Fruit fly (Drosophila melanogaster) whole organism, embryonic: ENCODE measurements around the gene CG46430.

Experiments
- Ada2b ChIP-seq: fragments of 200-800 bp; sonication (Bioruptor generic); IDR thresholded peaks from 2 replicates; pipeline ENCODE4 v1.3.6; 2022; ENCODE audit warnings: missing biosample characterization, missing genetic modification characterization
- Atf6 ChIP-seq: fragments of 200-800 bp; sonication (Bioruptor generic); IDR thresholded peaks from 2 replicates; pipeline ENCODE4 v1.3.6; 2022; ENCODE audit warnings: missing biosample characterization, missing genetic modification characterization
- BtbVII ChIP-seq: fragments of 200-800 bp; sonication (Bioruptor generic); optimal IDR thresholded peaks from 3 replicates; lab custom pipeline; 2017; ENCODE audit warnings: missing biosample characterization, mild to moderate bottlenecking, missing genetic modification characterization
- CG10267 ChIP-seq: fragments of 200-800 bp; sonication (Bioruptor generic); optimal IDR thresholded peaks from 2 replicates; lab custom pipeline; 2018; ENCODE audit warnings: missing biosample characterization, mild to moderate bottlenecking, missing genetic modification characterization, moderate library complexity
- CG10543 ChIP-seq: fragments of 200-800 bp; sonication (Bioruptor generic); optimal IDR thresholded peaks from 3 replicates; lab custom pipeline; 2017; ENCODE audit warnings: missing biosample characterization, mild to moderate bottlenecking, missing genetic modification characterization, moderate library complexity
- CG11456 ChIP-seq: fragments of 200-800 bp; sonication (Bioruptor generic); IDR thresholded peaks from 3 replicates; pipeline ENCODE4 v1.3.6; 2022; ENCODE audit warnings: missing biosample characterization, missing genetic modification characterization
- CG11560 ChIP-seq: fragments of 200-800 bp; sonication (Bioruptor generic); IDR thresholded peaks from 3 replicates; pipeline ENCODE4 v1.3.6; 2022; ENCODE audit warnings: missing biosample characterization, missing genetic modification characterization
- CG11695 ChIP-seq: fragments of 200-800 bp; sonication (Bioruptor generic); IDR thresholded peaks from 3 replicates; pipeline ENCODE4 v1.3.6; 2022; ENCODE audit warnings: missing biosample characterization, missing genetic modification characterization
- CG12104 ChIP-seq: fragments of 200-800 bp; sonication (Bioruptor generic); optimal IDR thresholded peaks from 3 replicates; lab custom pipeline; 2016; ENCODE audit warnings: missing biosample characterization, missing genetic modification characterization
- CG12236 ChIP-seq: fragments of 200-800 bp; sonication (Bioruptor generic); optimal IDR thresholded peaks from 2 replicates; lab custom pipeline; 2016; ENCODE audit warnings: missing biosample characterization, missing genetic modification characterization
- CG1233 ChIP-seq: fragments of 200-800 bp; sonication (Bioruptor generic); optimal IDR thresholded peaks from 4 replicates; lab custom pipeline; 2018; ENCODE audit warnings: missing biosample characterization, mild to moderate bottlenecking, missing genetic modification characterization
- CG12391 ChIP-seq: fragments of 200-800 bp; sonication (Bioruptor generic); optimal IDR thresholded peaks from 3 replicates; lab custom pipeline; 2018; ENCODE audit warnings: missing biosample characterization, mild to moderate bottlenecking, missing genetic modification characterization, moderate library complexity
- CG12942 ChIP-seq: fragments of 200-800 bp; sonication (Bioruptor generic); optimal IDR thresholded peaks from 3 replicates; lab custom pipeline; 2016; ENCODE audit warnings: missing biosample characterization, missing genetic modification characterization
- CG13123 ChIP-seq: fragments of 200-800 bp; sonication (Bioruptor generic); optimal IDR thresholded peaks from 2 replicates; lab custom pipeline; 2016; ENCODE audit warnings: missing biosample characterization, missing genetic modification characterization
- CG14710 ChIP-seq: fragments of 200-800 bp; sonication (Bioruptor generic); optimal IDR thresholded peaks from 3 replicates; lab custom pipeline; 2019; ENCODE audit warnings: missing biosample characterization, mild to moderate bottlenecking, missing genetic modification characterization, moderate library complexity
- CG1602 ChIP-seq: fragments of 200-800 bp; sonication (Bioruptor generic); optimal IDR thresholded peaks from 3 replicates; lab custom pipeline; 2016; ENCODE audit warnings: missing biosample characterization, missing genetic modification characterization
- CG16813 ChIP-seq: fragments of 200-800 bp; sonication (Bioruptor generic); IDR thresholded peaks from 3 replicates; pipeline ENCODE4 v1.3.6; 2022; ENCODE audit warnings: missing biosample characterization, missing genetic modification characterization; ENCODE audit not compliant: partially characterized antibody
- CG16863 ChIP-seq: fragments of 200-800 bp; sonication (Bioruptor generic); optimal IDR thresholded peaks from 3 replicates; lab custom pipeline; 2016; ENCODE audit warnings: missing biosample characterization, missing genetic modification characterization
- CG17359 ChIP-seq: fragments of 200-800 bp; sonication (Bioruptor generic); optimal IDR thresholded peaks from 3 replicates; lab custom pipeline; 2018; ENCODE audit warnings: missing biosample characterization, mild to moderate bottlenecking, missing genetic modification characterization, moderate library complexity
- CG1832 ChIP-seq: fragments of 200-800 bp; sonication (Bioruptor generic); optimal IDR thresholded peaks from 2 replicates; lab custom pipeline; 2017; ENCODE audit warnings: missing biosample characterization, mild to moderate bottlenecking, missing genetic modification characterization, inconsistent platforms
- CG33557 ChIP-seq: fragments of 200-800 bp; sonication (Bioruptor generic); optimal IDR thresholded peaks from 2 replicates; lab custom pipeline; 2019; ENCODE audit warnings: missing biosample characterization, mild to moderate bottlenecking, missing genetic modification characterization, moderate library complexity
- CG4328 ChIP-seq: fragments of 200-800 bp; sonication (Bioruptor generic); optimal IDR thresholded peaks from 3 replicates; lab custom pipeline; 2017; ENCODE audit warnings: missing biosample characterization, missing genetic modification reagents, missing genetic modification characterization
- CG43689 ChIP-seq: fragments of 200-800 bp; sonication (Bioruptor generic); IDR thresholded peaks from 2 replicates; pipeline ENCODE4 v1.3.6; 2022; ENCODE audit warnings: missing biosample characterization, missing genetic modification characterization
- CG6654 ChIP-seq: fragments of 200-800 bp; sonication (Bioruptor generic); optimal IDR thresholded peaks from 2 replicates; lab custom pipeline; 2017; ENCODE audit warnings: missing biosample characterization, mild to moderate bottlenecking, missing genetic modification characterization
- CG6813 ChIP-seq: fragments of 200-800 bp; sonication (Bioruptor generic); optimal IDR thresholded peaks from 2 replicates; lab custom pipeline; 2017; ENCODE audit warnings: missing biosample characterization, missing genetic modification characterization, mild to moderate bottlenecking, moderate library complexity, missing genetic modification reagents
- CG8359 ChIP-seq: fragments of 200-800 bp; sonication (Bioruptor generic); optimal IDR thresholded peaks from 2 replicates; lab custom pipeline; 2017; ENCODE audit warnings: missing biosample characterization, mild to moderate bottlenecking, missing genetic modification characterization, borderline replicate concordance
- CG9727 ChIP-seq: fragments of 200-800 bp; sonication (Bioruptor generic); optimal IDR thresholded peaks from 3 replicates; lab custom pipeline; 2017; ENCODE audit warnings: missing biosample characterization, mild to moderate bottlenecking, missing genetic modification characterization
- Chrac-16 ChIP-seq: fragments of 200-800 bp; sonication (Bioruptor generic); optimal IDR thresholded peaks from 3 replicates; lab custom pipeline; 2016; ENCODE audit warnings: missing biosample characterization, missing genetic modification characterization
- CkIIα-i1 ChIP-seq: fragments of 200-800 bp; sonication (Bioruptor generic); IDR thresholded peaks from 2 replicates; pipeline ENCODE4 v1.3.6; 2022; ENCODE audit warnings: missing biosample characterization, missing genetic modification characterization
- Dll ChIP-seq: fragments of 200-800 bp; sonication (Bioruptor generic); IDR thresholded peaks from 4 replicates; pipeline ENCODE4 v1.3.6; 2022; ENCODE audit warnings: missing biosample characterization, missing genetic modification characterization; ENCODE audit not compliant: partially characterized antibody
- Dp ChIP-seq: fragments of 200-800 bp; sonication (Bioruptor generic); optimal IDR thresholded peaks from 2 replicates; lab custom pipeline; 2018; ENCODE audit warnings: missing biosample characterization, mild to moderate bottlenecking, missing genetic modification characterization, moderate library complexity
- Hr78 ChIP-seq, 2 experiments: fragments of 200-800 bp in 1 of 2; fragments of >200 bp in 1 of 2; sonication (Bioruptor generic) in 1 of 2; optimal IDR thresholded peaks; 2 replicates each; lab custom pipeline; 2017 to 2019; ENCODE audit warnings: missing biosample characterization in 2 of 2, missing genetic modification characterization in 2 of 2, mild to moderate bottlenecking in 1 of 2, moderate library complexity in 1 of 2
- Jarid2 ChIP-seq: fragments of 200-800 bp; sonication (Bioruptor generic); optimal IDR thresholded peaks from 3 replicates; lab custom pipeline; 2017; ENCODE audit warnings: mild to moderate bottlenecking, missing biosample characterization, missing genetic modification reagents, missing genetic modification characterization
- MTF-1 ChIP-seq: fragments of 200-800 bp; sonication (Bioruptor generic); optimal IDR thresholded peaks from 2 replicates; lab custom pipeline; 2018; ENCODE audit warnings: missing biosample characterization, mild to moderate bottlenecking, missing genetic modification characterization, borderline replicate concordance
- NC2α ChIP-seq: fragments of 200-800 bp; sonication (Bioruptor generic); optimal IDR thresholded peaks from 2 replicates; lab custom pipeline; 2016; ENCODE audit warnings: missing biosample characterization, missing genetic modification characterization
- Nf-YA ChIP-seq: fragments of 200-800 bp; sonication (Bioruptor generic); IDR thresholded peaks from 2 replicates; pipeline ENCODE4 v1.3.6; 2022; ENCODE audit warnings: missing biosample characterization, missing genetic modification characterization
- Rfx ChIP-seq: fragments of 200-800 bp; sonication (Bioruptor generic); IDR thresholded peaks from 2 replicates; pipeline ENCODE4 v1.3.6; 2022; ENCODE audit warnings: missing biosample characterization, missing genetic modification characterization
- ara ChIP-seq: fragments of 200-800 bp; sonication (Bioruptor generic); IDR thresholded peaks from 2 replicates; pipeline ENCODE4 v1.3.6; 2022; ENCODE audit warnings: missing biosample characterization, missing genetic modification characterization
- dm ChIP-seq: fragments of 200-800 bp; sonication (Bioruptor generic); optimal IDR thresholded peaks from 3 replicates; lab custom pipeline; 2016; ENCODE audit warnings: missing biosample characterization, missing genetic modification characterization
- emc ChIP-seq: fragments of 200-800 bp; sonication (Bioruptor generic); optimal IDR thresholded peaks from 2 replicates; lab custom pipeline; 2016; ENCODE audit warnings: missing biosample characterization, missing genetic modification characterization
- gcm2 ChIP-seq: fragments of 200-800 bp; sonication (Bioruptor generic); optimal IDR thresholded peaks from 2 replicates; lab custom pipeline; 2016; ENCODE audit warnings: missing biosample characterization, missing genetic modification characterization
- gem ChIP-seq: fragments of 200-800 bp; sonication (Bioruptor generic); optimal IDR thresholded peaks from 2 replicates; lab custom pipeline; 2019; ENCODE audit warnings: missing biosample characterization, mild to moderate bottlenecking, missing genetic modification characterization, moderate library complexity
- kah ChIP-seq: fragments of 200-800 bp; sonication (Bioruptor generic); optimal IDR thresholded peaks from 2 replicates; lab custom pipeline; 2018; ENCODE audit warnings: missing biosample characterization, mild to moderate bottlenecking, missing genetic modification characterization
- phol ChIP-seq: fragments of 200-800 bp; sonication (Bioruptor generic); optimal IDR thresholded peaks from 3 replicates; lab custom pipeline; 2018; ENCODE audit warnings: missing biosample characterization, mild to moderate bottlenecking, missing genetic modification characterization, moderate library complexity
- psq ChIP-seq: fragments of 200-800 bp; sonication (Bioruptor generic); optimal IDR thresholded peaks from 2 replicates; lab custom pipeline; 2017; ENCODE audit warnings: missing biosample characterization, missing genetic modification characterization
- rib ChIP-seq: fragments of 200-800 bp; sonication (Bioruptor generic); IDR thresholded peaks from 2 replicates; pipeline ENCODE4 v1.3.6; 2022; ENCODE audit warnings: missing biosample characterization, missing genetic modification characterization
- shn ChIP-seq: fragments of 200-800 bp; sonication (Bioruptor generic); optimal IDR thresholded peaks from 3 replicates; lab custom pipeline; 2016; ENCODE audit warnings: missing biosample characterization, missing genetic modification characterization
- trh ChIP-seq: fragments of 200-800 bp; sonication (Bioruptor generic); optimal IDR thresholded peaks from 2 replicates; lab custom pipeline; 2016; ENCODE audit warnings: missing biosample characterization, missing genetic modification characterization

Gene CG46430

DNA sequence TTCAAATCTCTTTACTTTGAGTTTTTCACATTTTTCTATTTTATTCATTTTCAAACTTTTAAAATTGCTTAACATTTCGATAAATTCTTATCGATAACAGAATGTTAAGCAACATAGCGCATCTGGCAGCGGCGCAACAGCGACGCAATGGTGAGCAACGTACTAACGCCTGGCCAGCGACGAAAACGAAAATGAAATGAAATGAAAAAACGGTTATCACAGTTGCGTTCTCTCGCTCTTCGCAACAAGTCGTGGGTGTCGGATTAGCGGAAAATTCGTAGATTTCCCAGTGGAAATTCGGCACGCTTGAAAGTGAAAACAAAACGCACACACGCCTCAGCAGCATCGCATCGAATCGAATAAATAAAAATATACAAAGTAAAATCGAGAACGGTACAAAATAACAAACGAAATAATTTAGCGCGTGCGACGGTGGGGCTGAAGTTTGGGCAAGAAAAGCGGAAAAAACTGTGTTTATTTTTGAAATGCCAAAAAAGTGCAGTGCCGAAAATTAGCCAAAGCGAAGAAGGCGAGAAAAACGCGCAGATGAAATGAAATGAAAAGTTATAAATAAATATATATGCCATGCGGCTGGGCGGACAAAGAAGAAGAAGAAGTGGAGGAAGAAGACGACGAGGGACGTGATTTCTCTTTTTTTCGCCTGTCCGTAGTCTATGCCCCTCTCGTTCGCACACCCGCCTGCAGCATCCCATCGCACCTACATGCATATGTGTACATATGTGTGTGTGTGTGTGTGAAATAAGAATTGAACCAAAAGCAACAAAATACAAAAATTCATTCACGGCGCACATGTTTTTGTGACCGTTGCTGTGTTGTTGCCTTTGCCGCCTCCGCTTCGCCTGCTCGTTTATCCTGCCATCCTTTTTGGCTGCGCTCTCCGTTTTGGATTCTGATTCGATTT lies 37.7 kb downstream of the CG46430 start (continued):
- no peak for TF ChIP-seq CG16863 (GFP tag; lab: Kevin White, UChicago)
- TF ChIP-seq dm (GFP tag; lab: Kevin White, UChicago), result no peak
- TF ChIP-seq CG33557 (GFP tag; lab: Kevin White, UChicago), result peak; percentile 48
- TF ChIP-seq CG9727 (GFP tag; lab: Kevin White, UChicago), result peak; percentile 12
- no peak for TF ChIP-seq CkIIα-i1 (GFP tag; lab: Robert Waterston, UW)
- TF ChIP-seq Dp (GFP tag; lab: Kevin White, UChicago), result peak; percentile 74
- TF ChIP-seq CG14710 (tag; lab: Kevin White, UChicago), result peak; percentile 49
- TF ChIP-seq Chrac-16 (GFP tag; lab: Kevin White, UChicago), result no peak
- peak; percentile 100 for TF ChIP-seq psq (GFP tag; lab: Kevin White, UChicago)
- TF ChIP-seq CG17359, result peak; percentile 4
- TF ChIP-seq BtbVII, result no peak
- no peak; the same call in 2 of the 3 replicates for TF ChIP-seq CG11456 (GFP tag; lab: Robert Waterston, UW)
- TF ChIP-seq NC2α (GFP tag; lab: Kevin White, UChicago), result no peak
- TF ChIP-seq Hr78 (GFP tag; optimal IDR thresholded peaks at IDR 0.05; lab: Kevin White, UChicago), result no peak
- no peak for TF ChIP-seq CG12104 (GFP tag; lab: Kevin White, UChicago)
- TF ChIP-seq shn (GFP tag; lab: Kevin White, UChicago), result no peak
- TF ChIP-seq Rfx, result peak; percentile 57; the same call in 1 of the 2 replicates
- no peak for TF ChIP-seq CG13123 (GFP tag; lab: Kevin White, UChicago)
- no peak for TF ChIP-seq CG1602 (GFP tag; lab: Kevin White, UChicago)
- TF ChIP-seq Jarid2 (GFP tag; lab: Kevin White, UChicago), result peak; percentile 97
- no peak; the same call in none of the 2 replicates for TF ChIP-seq rib (GFP tag; lab: Robert Waterston, UW)
- no peak for TF ChIP-seq CG43689
- peak; percentile 43 for TF ChIP-seq kah (GFP tag; lab: Kevin White, UChicago)
- TF ChIP-seq MTF-1 (GFP tag; lab: Kevin White, UChicago), result peak; percentile 30
- TF ChIP-seq CG11695 (GFP tag; lab: Robert Waterston, UW), result peak; percentile 19; the same call in 1 of the 3 replicates
- TF ChIP-seq CG10267, result peak; percentile 55
- no peak for TF ChIP-seq CG12942
- TF ChIP-seq CG6654, result no peak
- TF ChIP-seq CG1832 (GFP tag; lab: Kevin White, UChicago), result peak; percentile 58
- TF ChIP-seq CG12391 (tag; lab: Kevin White, UChicago), result peak; percentile 22
- no peak for TF ChIP-seq Nf-YA
- no peak for TF ChIP-seq gem
- TF ChIP-seq gcm2, result no peak
- TF ChIP-seq CG8359, result no peak
- TF ChIP-seq Ada2b (GFP tag; lab: Robert Waterston, UW), result no peak
- TF ChIP-seq CG16813 (GFP tag; lab: Robert Waterston, UW), result peak; percentile 56; the same call in 2 of the 3 replicates
- no peak for TF ChIP-seq trh (GFP tag; lab: Kevin White, UChicago)
- no peak for TF ChIP-seq phol (tag; lab: Kevin White, UChicago)
- TF ChIP-seq Atf6 (GFP tag; lab: Robert Waterston, UW), result peak; percentile 41; the same call in 1 of the 2 replicates
- TF ChIP-seq CG6813 (GFP tag; lab: Kevin White, UChicago), result peak; percentile 0
- TF ChIP-seq ara, result no peak; the same call in 1 of the 2 replicates
- TF ChIP-seq CG12236 (GFP tag; lab: Kevin White, UChicago), result no peak
- TF ChIP-seq CG10543, result peak; percentile 5
- peak; percentile 56; the same call in 2 of the 4 replicates for TF ChIP-seq Dll (GFP tag; lab: Robert Waterston, UW)
- TF ChIP-seq CG4328 (GFP tag; lab: Kevin White, UChicago), result no peak
- no peak for TF ChIP-seq emc
- no peak for TF ChIP-seq CG1233 (GFP tag; lab: Kevin White, UChicago)
- no peak for TF ChIP-seq CG11560
